Fruit fly (Drosophila melanogaster) whole organism, embryonic: Measurements from ENCODE around the gene CG42538.

ENCODE experiments used
- Atf6 ChIP-seq: fragments of 200-800 bp; sonication (Bioruptor generic); IDR thresholded peaks from 2 replicates; pipeline ENCODE4 v1.3.6; 2022; ENCODE audit warnings: missing biosample characterization, missing genetic modification characterization
- Bdp1 ChIP-seq: fragments of 200-800 bp; sonication (Bioruptor generic); optimal IDR thresholded peaks from 3 replicates; lab custom pipeline; 2016; ENCODE audit warnings: missing biosample characterization, missing genetic modification characterization
- C15 ChIP-seq: fragments of 200-800 bp; sonication (Bioruptor generic); IDR thresholded peaks from 3 replicates; pipeline ENCODE4 v1.3.6; 2022; ENCODE audit warnings: missing biosample characterization, missing genetic modification characterization
- CG10147 ChIP-seq: fragments of 200-800 bp; sonication (Bioruptor generic); optimal IDR thresholded peaks from 2 replicates; lab custom pipeline; 2019; ENCODE audit warnings: missing biosample characterization, mild to moderate bottlenecking, missing genetic modification characterization, moderate library complexity
- CG10565 ChIP-seq: fragments of 200-800 bp; sonication (Bioruptor generic); optimal IDR thresholded peaks from 3 replicates; lab custom pipeline; 2016; ENCODE audit warnings: missing biosample characterization, mild to moderate bottlenecking, missing genetic modification characterization
- CG10959 ChIP-seq: fragments of 200-800 bp; sonication (Bioruptor generic); IDR thresholded peaks from 2 replicates; pipeline ENCODE4 v1.3.6; 2022; ENCODE audit warnings: missing biosample characterization, missing genetic modification characterization
- CG11247 ChIP-seq: fragments of 200-800 bp; sonication (Bioruptor generic); IDR thresholded peaks from 2 replicates; pipeline ENCODE4 v1.3.6; 2022; ENCODE audit warnings: missing biosample characterization, missing genetic modification characterization
- CG12236 ChIP-seq: fragments of 200-800 bp; sonication (Bioruptor generic); optimal IDR thresholded peaks from 2 replicates; lab custom pipeline; 2016; ENCODE audit warnings: missing biosample characterization, missing genetic modification characterization
- CG15073 ChIP-seq: fragments of 200-800 bp; sonication (Bioruptor generic); optimal IDR thresholded peaks from 2 replicates; lab custom pipeline; 2016; ENCODE audit warnings: missing biosample characterization, missing genetic modification characterization
- CG1529 ChIP-seq: fragments of 200-800 bp; sonication (Bioruptor generic); optimal IDR thresholded peaks from 3 replicates; lab custom pipeline; 2018; ENCODE audit warnings: missing biosample characterization, missing genetic modification characterization
- CG15696 ChIP-seq: fragments of 200-800 bp; sonication (Bioruptor generic); optimal IDR thresholded peaks from 2 replicates; lab custom pipeline; 2019; ENCODE audit warnings: missing biosample characterization, mild to moderate bottlenecking, missing genetic modification characterization, moderate library complexity
- CG17186 ChIP-seq: fragments of 200-800 bp; sonication (Bioruptor generic); optimal IDR thresholded peaks from 3 replicates; lab custom pipeline; 2017; ENCODE audit warnings: missing biosample characterization, missing genetic modification reagents, missing genetic modification characterization
- CG17612 ChIP-seq: fragments of 200-800 bp; sonication (Bioruptor generic); IDR thresholded peaks from 2 replicates; pipeline ENCODE4 v1.3.6; 2022; ENCODE audit warnings: missing biosample characterization, missing genetic modification characterization
- CG2116 ChIP-seq: fragments of 200-800 bp; sonication (Bioruptor generic); optimal IDR thresholded peaks from 3 replicates; lab custom pipeline; 2018; ENCODE audit warnings: missing biosample characterization, mild to moderate bottlenecking, missing genetic modification characterization
- CG2889 ChIP-seq: fragments of 200-800 bp; sonication (Bioruptor generic); IDR thresholded peaks from 3 replicates; pipeline ENCODE4 v1.3.6; 2022; ENCODE audit warnings: missing biosample characterization, missing genetic modification characterization
- CG31441 ChIP-seq: fragments of 200-800 bp; sonication (Bioruptor generic); IDR thresholded peaks from 2 replicates; pipeline ENCODE4 v1.3.6; 2022; ENCODE audit warnings: missing biosample characterization, missing genetic modification characterization
- CG3163 ChIP-seq: fragments of 200-800 bp; sonication (Bioruptor generic); optimal IDR thresholded peaks from 3 replicates; lab custom pipeline; 2016; ENCODE audit warnings: missing biosample characterization, missing genetic modification characterization
- CG34376 ChIP-seq: fragments of 200-800 bp; sonication (Bioruptor generic); optimal IDR thresholded peaks from 2 replicates; lab custom pipeline; 2018; ENCODE audit warnings: missing biosample characterization, mild to moderate bottlenecking, missing genetic modification characterization
- CG3847 ChIP-seq: fragments of 200-800 bp; sonication (Bioruptor generic); IDR thresholded peaks from 2 replicates; pipeline ENCODE4 v1.3.6; 2022; ENCODE audit warnings: missing biosample characterization, missing genetic modification characterization
- CG9876 ChIP-seq: fragments of 200-800 bp; sonication (Bioruptor generic); optimal IDR thresholded peaks from 2 replicates; lab custom pipeline; 2016; ENCODE audit warnings: missing biosample characterization, missing genetic modification characterization
- CHES-1-like ChIP-seq: fragments of 200-800 bp; sonication (Bioruptor generic); optimal IDR thresholded peaks from 2 replicates; lab custom pipeline; 2016; ENCODE audit warnings: missing biosample characterization, missing genetic modification characterization
- Chrac-16 ChIP-seq: fragments of 200-800 bp; sonication (Bioruptor generic); optimal IDR thresholded peaks from 3 replicates; lab custom pipeline; 2016; ENCODE audit warnings: missing biosample characterization, missing genetic modification characterization
- D19A ChIP-seq: fragments of 200-800 bp; optimal IDR thresholded peaks from 3 replicates; lab custom pipeline; 2019; ENCODE audit warnings: missing biosample characterization, mild to moderate bottlenecking, missing genetic modification characterization, moderate library complexity
- Dfd ChIP-seq, 2 experiments: fragments of >200 bp; optimal IDR thresholded peaks; 2 replicates each; lab custom pipeline; 2017; ENCODE audit warnings: missing biosample characterization in 2 of 2, missing genetic modification characterization in 2 of 2
- Dip3 ChIP-seq: fragments of 200-800 bp; sonication (Bioruptor generic); optimal IDR thresholded peaks from 3 replicates; lab custom pipeline; 2016; ENCODE audit warnings: missing biosample characterization, missing genetic modification characterization
- E2f2 ChIP-seq: fragments of 200-800 bp; sonication (Bioruptor generic); IDR thresholded peaks from 2 replicates; pipeline ENCODE4 v1.3.6; 2022; ENCODE audit warnings: missing biosample characterization, missing genetic modification characterization
- Gsc ChIP-seq: fragments of 200-800 bp; sonication (Bioruptor generic); IDR thresholded peaks from 2 replicates; pipeline ENCODE4 v1.3.6; 2022; ENCODE audit warnings: missing biosample characterization, missing genetic modification characterization
- HHEX ChIP-seq: fragments of 200-800 bp; sonication (Bioruptor generic); optimal IDR thresholded peaks from 3 replicates; lab custom pipeline; 2017; ENCODE audit warnings: missing biosample characterization, mild to moderate bottlenecking, missing genetic modification characterization, missing genetic modification reagents
- HmgZ ChIP-seq: fragments of 200-800 bp; sonication (Bioruptor generic); optimal IDR thresholded peaks from 2 replicates; lab custom pipeline; 2018; ENCODE audit warnings: missing biosample characterization, mild to moderate bottlenecking, missing genetic modification characterization
- MBD-R2 ChIP-seq: fragments of 200-800 bp; sonication (Bioruptor generic); IDR thresholded peaks from 2 replicates; pipeline ENCODE4 v1.3.6; 2022; ENCODE audit warnings: missing biosample characterization, missing genetic modification characterization
- Mad ChIP-seq: fragments of 200-800 bp; sonication (Bioruptor generic); optimal IDR thresholded peaks from 2 replicates; lab custom pipeline; 2016; ENCODE audit warnings: missing biosample characterization, missing genetic modification characterization
- Opbp ChIP-seq: fragments of 200-800 bp; sonication (Bioruptor generic); IDR thresholded peaks from 3 replicates; pipeline ENCODE4 v1.3.6; 2022; ENCODE audit warnings: missing biosample characterization, missing genetic modification characterization; ENCODE audit not compliant: partially characterized antibody
- Poxn ChIP-seq: fragments of 200-800 bp; sonication (Bioruptor generic); IDR thresholded peaks from 2 replicates; pipeline ENCODE4 v1.3.6; 2022; ENCODE audit warnings: missing biosample characterization, missing genetic modification characterization
- Stat92E ChIP-seq, 3 experiments: fragments of >200 bp in 2 of 3; fragments of 200-800 bp in 1 of 3; sonication (Bioruptor generic) in 1 of 3; optimal IDR thresholded peaks; 2 replicates each; lab custom pipeline; 2017 to 2019; ENCODE audit warnings: missing biosample characterization in 3 of 3, missing genetic modification characterization in 3 of 3, mild to moderate bottlenecking in 1 of 3, moderate library complexity in 1 of 3
- Vsx1 ChIP-seq: fragments of 200-800 bp; sonication (Bioruptor generic); optimal IDR thresholded peaks from 2 replicates; lab custom pipeline; 2017; ENCODE audit warnings: missing biosample characterization, mild to moderate bottlenecking, missing genetic modification characterization, missing genetic modification reagents
- az2 ChIP-seq: fragments of 200-800 bp; sonication (Bioruptor generic); optimal IDR thresholded peaks from 3 replicates; lab custom pipeline; 2016; ENCODE audit warnings: missing biosample characterization, missing genetic modification characterization
- crol ChIP-seq: fragments of 200-800 bp; sonication (Bioruptor generic); IDR thresholded peaks from 2 replicates; pipeline ENCODE4 v1.3.6; 2022; ENCODE audit warnings: missing biosample characterization, missing genetic modification characterization
- dm ChIP-seq: fragments of 200-800 bp; sonication (Bioruptor generic); optimal IDR thresholded peaks from 3 replicates; lab custom pipeline; 2016; ENCODE audit warnings: missing biosample characterization, missing genetic modification characterization
- gce ChIP-seq: fragments of 200-800 bp; sonication (Bioruptor generic); IDR thresholded peaks from 3 replicates; pipeline ENCODE4 v1.3.6; 2022; ENCODE audit warnings: missing biosample characterization, missing genetic modification characterization
- gcm ChIP-seq: fragments of 200-800 bp; sonication (Bioruptor generic); optimal IDR thresholded peaks from 2 replicates; lab custom pipeline; 2019; ENCODE audit warnings: missing biosample characterization, mild to moderate bottlenecking, missing genetic modification characterization, moderate library complexity
- gem ChIP-seq: fragments of 200-800 bp; sonication (Bioruptor generic); optimal IDR thresholded peaks from 2 replicates; lab custom pipeline; 2019; ENCODE audit warnings: missing biosample characterization, mild to moderate bottlenecking, missing genetic modification characterization, moderate library complexity
- her ChIP-seq: fragments of 200-800 bp; sonication (Bioruptor generic); optimal IDR thresholded peaks from 2 replicates; lab custom pipeline; 2016; ENCODE audit warnings: missing biosample characterization, missing genetic modification characterization
- lab ChIP-seq: fragments of 200-800 bp; sonication (Bioruptor generic); optimal IDR thresholded peaks from 3 replicates; lab custom pipeline; 2017; ENCODE audit warnings: missing biosample characterization, missing genetic modification characterization, mild to moderate bottlenecking, moderate library complexity, missing genetic modification reagents
- mam ChIP-seq: fragments of 200-800 bp; sonication (Bioruptor generic); optimal IDR thresholded peaks from 3 replicates; lab custom pipeline; 2016; ENCODE audit warnings: missing biosample characterization, missing genetic modification characterization
- nerfin-1 ChIP-seq: fragments of 200-800 bp; sonication (Bioruptor generic); optimal IDR thresholded peaks from 3 replicates; lab custom pipeline; 2019; ENCODE audit warnings: missing biosample characterization, mild to moderate bottlenecking, missing genetic modification characterization, moderate library complexity
- org-1 ChIP-seq: fragments of 200-800 bp; sonication (Bioruptor generic); optimal IDR thresholded peaks from 2 replicates; lab custom pipeline; 2017; ENCODE audit warnings: missing biosample characterization, missing genetic modification characterization
- pan ChIP-seq, 4 experiments: fragments of >200 bp in 3 of 4; fragments of 200-800 bp in 1 of 4; sonication (Bioruptor generic) in 1 of 4; optimal IDR thresholded peaks in 3 of 4; IDR thresholded peaks in 1 of 4; 2 replicates each; pipeline versions ENCODE4 v1.3.6 to Lab custom; 2017 to 2022; ENCODE audit warnings: missing biosample characterization in 2 of 4, missing genetic modification characterization in 2 of 4, mixed read lengths in 1 of 4
- slou ChIP-seq: fragments of 200-800 bp; sonication (Bioruptor generic); optimal IDR thresholded peaks from 3 replicates; lab custom pipeline; 2016; ENCODE audit warnings: missing biosample characterization, missing genetic modification characterization
- tna ChIP-seq: fragments of 200-800 bp; sonication (Bioruptor generic); IDR thresholded peaks from 2 replicates; pipeline ENCODE4 v1.3.6; 2022; ENCODE audit warnings: missing biosample characterization, missing genetic modification characterization; ENCODE audit not compliant: partially characterized antibody
- tup ChIP-seq: fragments of 200-800 bp; sonication (Bioruptor generic); optimal IDR thresholded peaks from 2 replicates; lab custom pipeline; 2016; ENCODE audit warnings: missing biosample characterization, mild to moderate bottlenecking, missing genetic modification characterization, moderate library complexity

Gene CG42538

dm6 chr3L:16045831-16046336 lies 11.6 kb downstream of the CG42538 start (continued):
- TF ChIP-seq az2 (GFP tag; lab: Kevin White, UChicago) (peak; percentile 98), CG34376 (peak; percentile 69), D19A (peak; percentile 86), mam (GFP tag; lab: Kevin White, UChicago) (peak; percentile 90), gem (tag; lab: Kevin White, UChicago) (peak; percentile 95), Bdp1 (GFP tag; lab: Kevin White, UChicago) (peak; percentile 84), CG3847 (GFP tag; lab: Robert Waterston, UW) (peak; percentile 88), CG1529 (GFP tag; lab: Kevin White, UChicago) (peak; percentile 89), Opbp (no peak), org-1 (GFP tag; lab: Kevin White, UChicago) (peak; percentile 87), CG15073 (GFP tag; lab: Kevin White, UChicago) (no peak), HHEX (GFP tag; lab: Kevin White, UChicago) (peak; percentile 92), CG12236 (GFP tag; lab: Kevin White, UChicago) (peak; percentile 86), E2f2 (GFP tag; lab: Robert Waterston, UW) (peak; percentile 70), CG10565 (GFP tag; lab: Kevin White, UChicago) (peak; percentile 74), CG10959 (GFP tag; lab: Robert Waterston, UW) (peak; percentile 84), pan (optimal IDR thresholded peaks at IDR 0.05; lab: Kevin White, UChicago) (no peak), pan (GFP tag; optimal IDR thresholded peaks at IDR 0.05 in 1 of 2, IDR thresholded peaks at IDR 0.05 in 1 of 2) (peak in 1 of 2 experiments; percentile 93), HmgZ (tag; lab: Kevin White, UChicago) (peak; percentile 95), CG10147 (GFP tag; lab: Kevin White, UChicago) (peak; percentile 93), dm (GFP tag; lab: Kevin White, UChicago) (peak; percentile 73), CG3163 (GFP tag; lab: Kevin White, UChicago) (peak; percentile 64), Mad (peak; percentile 88), nerfin-1 (tag; lab: Kevin White, UChicago) (peak; percentile 92), Chrac-16 (peak; percentile 89), CG9876 (GFP tag; lab: Kevin White, UChicago) (peak; percentile 66), tna (GFP tag; lab: Robert Waterston, UW) (no peak), tup (GFP tag; lab: Kevin White, UChicago) (peak; percentile 64), Poxn (GFP tag; lab: Robert Waterston, UW) (peak; percentile 55), gce (peak; percentile 93), slou (GFP tag; lab: Kevin White, UChicago) (peak; percentile 61), Gsc (GFP tag; lab: Robert Waterston, UW) (no peak), lab (GFP tag; lab: Kevin White, UChicago) (peak; percentile 96), crol (GFP tag; lab: Robert Waterston, UW) (peak; percentile 93), CG31441 (GFP tag; lab: Robert Waterston, UW) (peak; percentile 73), CG2116 (GFP tag; lab: Kevin White, UChicago) (peak; percentile 67), gcm (GFP tag; lab: Kevin White, UChicago) (peak; percentile 96), Vsx1 (GFP tag; lab: Kevin White, UChicago) (peak; percentile 77), CG15696 (peak; percentile 92), Atf6 (peak; percentile 96), her (peak; percentile 82), CG17186 (GFP tag; lab: Kevin White, UChicago) (peak; percentile 68), CHES-1-like (GFP tag; lab: Kevin White, UChicago) (peak; percentile 91), C15 (GFP tag; lab: Robert Waterston, UW) (peak; percentile 84; the same call in 2 of the 3 replicates), Stat92E (GFP tag; optimal IDR thresholded peaks at IDR 0.05; lab: Kevin White, UChicago) (no peak), CG17612 (GFP tag; lab: Robert Waterston, UW) (peak; percentile 36; the same call in 1 of the 2 replicates), MBD-R2 (peak; percentile 78), Dfd (GFP tag; optimal IDR thresholded peaks at IDR 0.05; lab: Kevin White, UChicago) (no peak), CG11247 (GFP tag; lab: Robert Waterston, UW) (peak; percentile 87), Dip3 (GFP tag; lab: Kevin White, UChicago) (peak; percentile 88), CG2889 (GFP tag; lab: Robert Waterston, UW) (peak; percentile 75; the same call in 2 of the 3 replicates)
